Worm (Caenorhabditis elegans) whole organism, mixed stage, embryonic: Measurements from ENCODE around the gene M106.8.

Experiments used
- bed-3 ChIP-seq: fragments of 200-800 bp; sonication (Bioruptor generic); optimal IDR thresholded peaks from 3 replicates; lab custom pipeline; 2018; ENCODE audit warnings: mild to moderate bottlenecking, missing genetic modification characterization, moderate library complexity, missing compliant biosample characterization
- ces-1 ChIP-seq: fragments of 150-350 bp; optimal IDR thresholded peaks from 2 replicates; lab custom pipeline; 2014; ENCODE audit warnings: missing biosample characterization, missing genetic modification reagents, missing genetic modification characterization
- lsy-2 ChIP-seq: fragments of 150-350 bp; optimal IDR thresholded peaks from 2 replicates; lab custom pipeline; 2014; ENCODE audit warnings: missing biosample characterization, missing genetic modification characterization
- nhr-76 ChIP-seq: sonication (generic microtip); optimal IDR thresholded peaks from 2 replicates; lab custom pipeline; 2017; ENCODE audit warnings: missing biosample characterization, missing genetic modification characterization
- pha-4 ChIP-seq: fragments of 150-350 bp; optimal IDR thresholded peaks from 2 replicates; lab custom pipeline; 2018; ENCODE audit warnings: missing biosample characterization, missing genetic modification reagents, missing genetic modification characterization
- snpc-4 ChIP-seq: fragments of 150-350 bp; optimal IDR thresholded peaks from 2 replicates; lab custom pipeline; 2014; ENCODE audit warnings: missing biosample characterization, missing genetic modification characterization
- sptf-1 ChIP-seq: sonication (generic microtip); optimal IDR thresholded peaks from 2 replicates; lab custom pipeline; 2017; ENCODE audit warnings: mild to moderate bottlenecking, missing genetic modification characterization, moderate library complexity, missing compliant biosample characterization
- unc-62 ChIP-seq: fragments of 150-350 bp; optimal IDR thresholded peaks from 2 replicates; lab custom pipeline; 2014; ENCODE audit warnings: missing biosample characterization, missing genetic modification reagents, missing genetic modification characterization
- ztf-11 ChIP-seq: fragments of 150-350 bp; optimal IDR thresholded peaks from 2 replicates; lab custom pipeline; 2014; ENCODE audit warnings: missing biosample characterization, missing genetic modification characterization

DNA sequence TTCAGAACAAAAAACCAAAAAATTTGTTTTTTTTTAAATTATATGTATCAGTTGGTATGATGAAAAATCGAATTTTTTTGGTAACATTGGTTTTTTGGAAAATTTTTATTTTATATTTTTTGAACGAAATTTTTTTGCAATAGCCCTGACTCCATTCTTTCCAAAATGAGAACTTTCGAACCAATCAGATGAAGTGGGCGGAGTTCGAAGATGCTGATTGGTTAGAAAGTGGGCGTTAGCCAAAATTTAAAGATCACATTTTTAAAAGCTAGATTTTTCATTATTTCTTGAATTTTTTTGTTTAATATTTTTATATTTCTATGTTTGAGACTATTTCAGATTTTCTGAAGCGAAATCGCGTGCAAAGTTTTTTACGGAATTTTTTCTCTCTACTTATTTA is 17.9 kb upstream of the M106.8 start:
- no peak for TF ChIP-seq pha-4 (tag; lab: Kevin White, UChicago)
- TF ChIP-seq nhr-76 (tag; lab: Kevin White, UChicago): no peak
- no peak for TF ChIP-seq bed-3 (GFP tag; lab: Kevin White, UChicago)
- no peak for TF ChIP-seq unc-62 (GFP tag; lab: Kevin White, UChicago)
- TF ChIP-seq ztf-11 (tag; lab: Kevin White, UChicago): no peak
- no peak for TF ChIP-seq snpc-4 (tag; lab: Kevin White, UChicago)
- no peak for TF ChIP-seq lsy-2 (tag; lab: Kevin White, UChicago)
- TF ChIP-seq sptf-1: no peak
- no peak for TF ChIP-seq ces-1
